Worm (Caenorhabditis elegans) whole organism, young adult: Measurements from ENCODE around the gene C18D11.9.
A peak's percentile ranks its signal among the peaks of the same experiment; 100 is the strongest.

Experiments used
- F39B2.1 ChIP-seq: fragments of 200-800 bp; sonication (Bioruptor generic); IDR thresholded peaks from 2 replicates; pipeline ENCODE4 v1.3.6; 2022; ENCODE audit warnings: missing genetic modification reagents, missing genetic modification characterization, missing compliant biosample characterization
- Y79H2A.3 ChIP-seq: fragments of 200-800 bp; sonication (Bioruptor generic); conservative IDR thresholded peaks from 2 replicates; pipeline ENCODE4 v1.3.6; 2022; ENCODE audit warnings: missing genetic modification reagents, missing genetic modification characterization, missing compliant biosample characterization
- Y95B8A.8 ChIP-seq: fragments of 200-800 bp; sonication (Bioruptor generic); IDR thresholded peaks from 2 replicates; pipeline ENCODE4 v1.3.6; 2022; ENCODE audit warnings: missing genetic modification reagents, missing genetic modification characterization, missing compliant biosample characterization
- aptf-3 ChIP-seq: fragments of 200-800 bp; sonication (Bioruptor generic); IDR thresholded peaks from 2 replicates; pipeline ENCODE4 v1.3.6; 2022; ENCODE audit warnings: missing genetic modification characterization, missing compliant biosample characterization
- attf-5 ChIP-seq: fragments of 200-800 bp; sonication (Bioruptor generic); optimal IDR thresholded peaks from 2 replicates; lab custom pipeline; 2018; ENCODE audit warnings: mild to moderate bottlenecking, missing genetic modification characterization, missing compliant biosample characterization
- attf-6 ChIP-seq: fragments of 200-800 bp; sonication (Bioruptor generic); IDR thresholded peaks from 2 replicates; pipeline ENCODE4 v1.3.6; 2022; ENCODE audit warnings: missing genetic modification reagents, missing genetic modification characterization, missing compliant biosample characterization
- cebp-1 ChIP-seq, 2 experiments: fragments of 200-800 bp in 1 of 2; sonication (Bioruptor generic) in 1 of 2; sonication (generic microtip) in 1 of 2; IDR thresholded peaks in 1 of 2; optimal IDR thresholded peaks in 1 of 2; 2 replicates each; pipeline versions ENCODE4 v1.3.6 to Lab custom; 2017 to 2022; ENCODE audit warnings: missing compliant biosample characterization in 2 of 2, missing genetic modification characterization in 2 of 2, mild to moderate bottlenecking in 1 of 2, missing genetic modification reagents in 1 of 2, moderate library complexity in 1 of 2
- die-1 ChIP-seq: sonication (generic microtip); optimal IDR thresholded peaks from 2 replicates; lab custom pipeline; 2016; ENCODE audit warnings: missing genotype, mild to moderate bottlenecking, missing genetic modification characterization, missing compliant biosample characterization
- let-607 ChIP-seq, 2 experiments: fragments of 200-800 bp in 1 of 2; sonication (Bioruptor generic) in 1 of 2; sonication (generic microtip) in 1 of 2; optimal IDR thresholded peaks; 2 replicates each; lab custom pipeline; 2016 to 2018; ENCODE audit warnings: mild to moderate bottlenecking in 2 of 2, missing compliant biosample characterization in 2 of 2, missing genetic modification characterization in 2 of 2, moderate library complexity in 2 of 2, missing genotype in 1 of 2
- lin-35 ChIP-seq, 3 experiments: fragments of 150-350 bp in 2 of 3; sonication (generic microtip) in 1 of 3; optimal IDR thresholded peaks; 2 replicates each; lab custom pipeline; 2014 to 2018; ENCODE audit warnings: missing biosample characterization in 3 of 3, missing genetic modification characterization in 3 of 3, missing genetic modification reagents in 3 of 3
- lsy-27 ChIP-seq: sonication (generic microtip); optimal IDR thresholded peaks from 2 replicates; lab custom pipeline; 2017; ENCODE audit warnings: missing genetic modification characterization, mild to moderate bottlenecking, missing compliant biosample characterization, antibody characterized with exemption, missing genotype, borderline replicate concordance; ENCODE audit not compliant: insufficient read depth
- madf-10 ChIP-seq: sonication (generic microtip); optimal IDR thresholded peaks from 2 replicates; lab custom pipeline; 2016; ENCODE audit warnings: mild to moderate bottlenecking, missing genetic modification characterization, missing compliant biosample characterization
- madf-6 ChIP-seq: fragments of 200-800 bp; sonication (Bioruptor generic); IDR thresholded peaks from 2 replicates; pipeline ENCODE4 v1.3.6; 2022; ENCODE audit warnings: missing genetic modification reagents, missing genetic modification characterization, missing compliant biosample characterization
- mcd-1 ChIP-seq: fragments of 200-800 bp; sonication (Bioruptor generic); IDR thresholded peaks from 2 replicates; pipeline ENCODE4 v1.3.6; 2022; ENCODE audit warnings: missing genetic modification reagents, missing genetic modification characterization, missing compliant biosample characterization
- nfya-1 ChIP-seq: sonication (generic microtip); optimal IDR thresholded peaks from 2 replicates; lab custom pipeline; 2017; ENCODE audit warnings: antibody characterized with exemption, missing compliant biosample characterization, missing genetic modification characterization, borderline replicate concordance; ENCODE audit not compliant: insufficient read depth
- pbrm-1 ChIP-seq: fragments of 200-800 bp; sonication (Bioruptor generic); IDR thresholded peaks from 2 replicates; pipeline ENCODE4 v1.3.6; 2022; ENCODE audit warnings: missing genetic modification reagents, missing genetic modification characterization, missing compliant biosample characterization
- rpc-1 ChIP-seq, 2 experiments: fragments of 150-350 bp in 1 of 2; sonication (generic microtip) in 1 of 2; optimal IDR thresholded peaks; 2 replicates each; lab custom pipeline; 2014 to 2018; ENCODE audit warnings: missing biosample characterization in 1 of 2, missing genetic modification characterization in 1 of 2, missing genetic modification reagents in 1 of 2, missing genotype in 1 of 2
- zfh-2 ChIP-seq: fragments of 200-800 bp; sonication (Bioruptor generic); conservative IDR thresholded peaks from 2 replicates; pipeline ENCODE4 v1.3.6; 2022; ENCODE audit warnings: missing genetic modification reagents, missing genetic modification characterization, missing compliant biosample characterization
- zim-3 ChIP-seq: sonication (generic microtip); optimal IDR thresholded peaks from 2 replicates; lab custom pipeline; 2017; ENCODE audit warnings: mild to moderate bottlenecking, missing genetic modification characterization, moderate library complexity, missing compliant biosample characterization
- ztf-22 ChIP-seq: fragments of 200-800 bp; sonication (Bioruptor generic); optimal IDR thresholded peaks from 2 replicates; lab custom pipeline; 2018; ENCODE audit warnings: mild to moderate bottlenecking, missing genetic modification characterization, moderate library complexity, missing compliant biosample characterization
- ztf-28 ChIP-seq: fragments of 200-800 bp; sonication (Bioruptor generic); IDR thresholded peaks from 2 replicates; pipeline ENCODE4 v1.3.6; 2022; ENCODE audit warnings: missing genetic modification reagents, missing genetic modification characterization, missing compliant biosample characterization

Gene C18D11.9

ce11 chrIII:11849590-11849989, 40.7 kb downstream of the C18D11.9 start:
- TF ChIP-seq ztf-22 (GFP tag; lab: Kevin White, UChicago) = no peak
- peak; percentile 21; the same call in 1 of the 2 replicates for TF ChIP-seq madf-6 (GFP tag; lab: Robert Waterston, UW)
- no peak for TF ChIP-seq attf-5 (GFP tag; lab: Kevin White, UChicago)
- TF ChIP-seq lin-35 (GFP tag; optimal IDR thresholded peaks at IDR 0.05; lab: Kevin White, UChicago) = no peak
- no peak for TF ChIP-seq cebp-1 (GFP tag; IDR thresholded peaks at IDR 0.05; lab: Robert Waterston, UW)
- peak; percentile 63 for TF ChIP-seq cebp-1 (tag; optimal IDR thresholded peaks at IDR 0.05; lab: Kevin White, UChicago)
- no peak for TF ChIP-seq die-1 (tag; lab: Kevin White, UChicago)
- TF ChIP-seq Y79H2A.3 (GFP tag; lab: Robert Waterston, UW) = 0 out of 2 replicates have a peak, but pooled peaks have one; percentile 35

ce11 chrIII:11853533-11853932, 44.6 kb downstream of the C18D11.9 start:
- TF ChIP-seq nfya-1 (tag; lab: Kevin White, UChicago) (no peak), zfh-2 (peak; percentile 60; the same call in 1 of the 2 replicates)
- TF ChIP-seq, all 124 proteins: peak for 1

- TF ChIP-seq zim-3 (tag; lab: Kevin White, UChicago) (no peak), lsy-27 (tag; lab: Kevin White, UChicago) (no peak), Y95B8A.8 (GFP tag; lab: Robert Waterston, UW) (no peak), aptf-3 (GFP tag; lab: Robert Waterston, UW) (no peak), pbrm-1 (GFP tag; lab: Robert Waterston, UW) (no peak), attf-6 (GFP tag; lab: Robert Waterston, UW) (no peak), F39B2.1 (GFP tag; lab: Robert Waterston, UW) (no peak), mcd-1 (no peak), madf-10 (tag; lab: Kevin White, UChicago) (no peak), rpc-1 (optimal IDR thresholded peaks at IDR 0.05; lab: Kevin White, UChicago) (no peak), rpc-1 (tag; optimal IDR thresholded peaks at IDR 0.05; lab: Kevin White, UChicago) (no peak), let-607 (tag; optimal IDR thresholded peaks at IDR 0.05; lab: Kevin White, UChicago) (no peak), ztf-28 (GFP tag; lab: Robert Waterston, UW) (no peak)
These were observed 47.9 kb downstream of the C18D11.9 start for ce11 chrIII:11856852-11857251.
